Fruit fly (Drosophila melanogaster) whole organism, embryonic: ENCODE measurements around the gene Lcp65Ad.

Source experiments
- Atf-2 ChIP-seq: fragments of 200-800 bp; sonication (Bioruptor generic); optimal IDR thresholded peaks from 2 replicates; lab custom pipeline; 2016; ENCODE audit warnings: missing biosample characterization, missing genetic modification characterization
- CG10462 ChIP-seq: fragments of 200-800 bp; sonication (Bioruptor generic); optimal IDR thresholded peaks from 2 replicates; lab custom pipeline; 2016; ENCODE audit warnings: missing biosample characterization, missing genetic modification characterization
- CG12104 ChIP-seq: fragments of 200-800 bp; sonication (Bioruptor generic); optimal IDR thresholded peaks from 3 replicates; lab custom pipeline; 2016; ENCODE audit warnings: missing biosample characterization, missing genetic modification characterization
- CG17612 ChIP-seq: fragments of 200-800 bp; sonication (Bioruptor generic); IDR thresholded peaks from 2 replicates; pipeline ENCODE4 v1.3.6; 2022; ENCODE audit warnings: missing biosample characterization, missing genetic modification characterization
- CG2199 ChIP-seq: fragments of 200-800 bp; sonication (Bioruptor generic); IDR thresholded peaks from 3 replicates; pipeline ENCODE4 v1.3.6; 2022; ENCODE audit warnings: missing biosample characterization, missing genetic modification characterization
- CG32772 ChIP-seq: fragments of 200-800 bp; sonication (Bioruptor generic); IDR thresholded peaks from 2 replicates; pipeline ENCODE4 v1.3.6; 2022; ENCODE audit warnings: missing biosample characterization, missing genetic modification characterization
- CG3726 ChIP-seq: fragments of 200-800 bp; sonication (Bioruptor generic); IDR thresholded peaks from 3 replicates; pipeline ENCODE4, ENCODE4 v1.3.6; 2022; ENCODE audit warnings: missing biosample characterization, missing genetic modification characterization
- CG3995 ChIP-seq: fragments of 200-800 bp; sonication (Bioruptor generic); optimal IDR thresholded peaks from 3 replicates; lab custom pipeline; 2016; ENCODE audit warnings: missing biosample characterization, missing genetic modification characterization
- CG4360 ChIP-seq: fragments of 200-800 bp; sonication (Bioruptor generic); IDR thresholded peaks from 2 replicates; pipeline ENCODE4 v1.3.6; 2022; ENCODE audit warnings: missing biosample characterization, missing genetic modification characterization
- CG4404 ChIP-seq: fragments of 200-800 bp; sonication (Bioruptor generic); IDR thresholded peaks from 2 replicates; pipeline ENCODE4 v1.3.6; 2022; ENCODE audit warnings: missing biosample characterization, missing genetic modification characterization
- CG4820 ChIP-seq: fragments of 200-800 bp; sonication (Bioruptor generic); optimal IDR thresholded peaks from 3 replicates; lab custom pipeline; 2016; ENCODE audit warnings: missing biosample characterization, missing genetic modification characterization
- CG7372 ChIP-seq: fragments of 200-800 bp; sonication (Bioruptor generic); IDR thresholded peaks from 2 replicates; pipeline ENCODE4 v1.3.6; 2022; ENCODE audit warnings: missing biosample characterization, missing genetic modification characterization
- CG7963 ChIP-seq: fragments of 200-800 bp; sonication (Bioruptor generic); IDR thresholded peaks from 3 replicates; pipeline ENCODE4 v1.3.6; 2022; ENCODE audit warnings: missing biosample characterization, missing genetic modification characterization; ENCODE audit not compliant: partially characterized antibody
- CG9215 ChIP-seq: fragments of 200-800 bp; sonication (Bioruptor generic); IDR thresholded peaks from 2 replicates; pipeline ENCODE4 v1.3.6; 2022; ENCODE audit warnings: missing biosample characterization, missing genetic modification characterization
- ERR ChIP-seq: fragments of 200-800 bp; sonication (Bioruptor generic); optimal IDR thresholded peaks from 2 replicates; lab custom pipeline; 2016; ENCODE audit warnings: missing biosample characterization, missing genetic modification characterization
- HmgZ ChIP-seq: fragments of 200-800 bp; sonication (Bioruptor generic); optimal IDR thresholded peaks from 2 replicates; lab custom pipeline; 2018; ENCODE audit warnings: missing biosample characterization, mild to moderate bottlenecking, missing genetic modification characterization
- MTF-1 ChIP-seq: fragments of 200-800 bp; sonication (Bioruptor generic); optimal IDR thresholded peaks from 2 replicates; lab custom pipeline; 2018; ENCODE audit warnings: missing biosample characterization, mild to moderate bottlenecking, missing genetic modification characterization, borderline replicate concordance
- Mrtf ChIP-seq: fragments of 200-800 bp; sonication (Bioruptor generic); IDR thresholded peaks from 3 replicates; pipeline ENCODE4 v1.3.6; 2022; ENCODE audit warnings: missing biosample characterization, missing genetic modification characterization
- NC2α ChIP-seq: fragments of 200-800 bp; sonication (Bioruptor generic); optimal IDR thresholded peaks from 2 replicates; lab custom pipeline; 2016; ENCODE audit warnings: missing biosample characterization, missing genetic modification characterization
- Nf-YC ChIP-seq: fragments of 200-800 bp; optimal IDR thresholded peaks from 3 replicates; lab custom pipeline; 2019; ENCODE audit warnings: missing biosample characterization, mild to moderate bottlenecking, missing genetic modification characterization, moderate library complexity
- PHDP ChIP-seq: fragments of 200-800 bp; sonication (Bioruptor generic); optimal IDR thresholded peaks from 3 replicates; lab custom pipeline; 2018; ENCODE audit warnings: missing biosample characterization, mild to moderate bottlenecking, missing genetic modification characterization, moderate library complexity
- Sry-β ChIP-seq: fragments of 200-800 bp; sonication (Bioruptor generic); optimal IDR thresholded peaks from 2 replicates; lab custom pipeline; 2018; ENCODE audit warnings: missing biosample characterization, mild to moderate bottlenecking, missing genetic modification characterization, moderate library complexity
- Sry-δ ChIP-seq: fragments of 200-800 bp; sonication (Bioruptor generic); optimal IDR thresholded peaks from 2 replicates; lab custom pipeline; 2016; ENCODE audit warnings: missing biosample characterization, missing genetic modification characterization
- abd-A ChIP-seq: fragments of 200-800 bp; sonication (Bioruptor generic); optimal IDR thresholded peaks from 3 replicates; lab custom pipeline; 2019; ENCODE audit warnings: missing biosample characterization, mild to moderate bottlenecking, missing genetic modification characterization, moderate library complexity
- ato ChIP-seq: fragments of 200-800 bp; sonication (Bioruptor generic); IDR thresholded peaks from 2 replicates; pipeline ENCODE4 v1.3.6; 2022; ENCODE audit warnings: missing biosample characterization, missing genetic modification characterization; ENCODE audit not compliant: partially characterized antibody
- cad ChIP-seq: fragments of >200 bp; optimal IDR thresholded peaks from 2 replicates; lab custom pipeline; 2017; ENCODE audit warnings: missing biosample characterization, missing genetic modification characterization
- chinmo ChIP-seq: fragments of 200-800 bp; sonication (Bioruptor generic); IDR thresholded peaks from 4 replicates; pipeline ENCODE4 v1.3.6; 2022; ENCODE audit warnings: missing biosample characterization, missing genetic modification characterization; ENCODE audit not compliant: partially characterized antibody
- chm ChIP-seq: fragments of 200-800 bp; sonication (Bioruptor generic); IDR thresholded peaks from 2 replicates; pipeline ENCODE4 v1.3.6; 2022; ENCODE audit warnings: missing biosample characterization, missing genetic modification characterization
- corto ChIP-seq: fragments of 200-800 bp; sonication (Bioruptor generic); optimal IDR thresholded peaks from 2 replicates; lab custom pipeline; 2016; ENCODE audit warnings: missing biosample characterization, mild to moderate bottlenecking, missing genetic modification characterization, moderate library complexity
- crol ChIP-seq: fragments of 200-800 bp; sonication (Bioruptor generic); IDR thresholded peaks from 2 replicates; pipeline ENCODE4 v1.3.6; 2022; ENCODE audit warnings: missing biosample characterization, missing genetic modification characterization
- fd96Cb ChIP-seq: fragments of 200-800 bp; sonication (Bioruptor generic); optimal IDR thresholded peaks from 2 replicates; lab custom pipeline; 2018; ENCODE audit warnings: missing biosample characterization, mild to moderate bottlenecking, missing genetic modification characterization, moderate library complexity
- grau ChIP-seq: fragments of 200-800 bp; optimal IDR thresholded peaks from 3 replicates; lab custom pipeline; 2019; ENCODE audit warnings: missing biosample characterization, mild to moderate bottlenecking, missing genetic modification characterization, moderate library complexity
- gro ChIP-seq: fragments of 200-800 bp; sonication (Bioruptor generic); optimal IDR thresholded peaks from 2 replicates; lab custom pipeline; 2016; ENCODE audit warnings: missing biosample characterization, missing genetic modification characterization
- h ChIP-seq: fragments of >200 bp; optimal IDR thresholded peaks from 2 replicates; lab custom pipeline; 2017
- jing ChIP-seq: fragments of 200-800 bp; sonication (Bioruptor generic); optimal IDR thresholded peaks from 2 replicates; lab custom pipeline; 2018; ENCODE audit warnings: missing biosample characterization, mild to moderate bottlenecking, missing genetic modification characterization
- luna ChIP-seq: fragments of 200-800 bp; sonication (Bioruptor generic); optimal IDR thresholded peaks from 2 replicates; lab custom pipeline; 2016; ENCODE audit warnings: missing biosample characterization, missing genetic modification characterization
- phol ChIP-seq: fragments of 200-800 bp; sonication (Bioruptor generic); optimal IDR thresholded peaks from 3 replicates; lab custom pipeline; 2018; ENCODE audit warnings: missing biosample characterization, mild to moderate bottlenecking, missing genetic modification characterization, moderate library complexity
- prd ChIP-seq, 3 experiments: fragments of >200 bp in 2 of 3; fragments of 200-800 bp in 1 of 3; sonication (Bioruptor generic) in 1 of 3; optimal IDR thresholded peaks in 2 of 3; IDR thresholded peaks in 1 of 3; 2 replicates in 2 of 3; 3 replicates in 1 of 3; pipeline versions ENCODE4 v1.3.6 to Lab custom; 2017 to 2022; ENCODE audit warnings: missing biosample characterization in 1 of 3, missing genetic modification characterization in 1 of 3
- rib ChIP-seq: fragments of 200-800 bp; sonication (Bioruptor generic); IDR thresholded peaks from 2 replicates; pipeline ENCODE4 v1.3.6; 2022; ENCODE audit warnings: missing biosample characterization, missing genetic modification characterization
- salm ChIP-seq: fragments of 200-800 bp; sonication (Bioruptor generic); optimal IDR thresholded peaks from 2 replicates; lab custom pipeline; 2018; ENCODE audit warnings: missing biosample characterization, mild to moderate bottlenecking, missing genetic modification characterization
- schlank ChIP-seq: fragments of 200-800 bp; sonication (Bioruptor generic); optimal IDR thresholded peaks from 2 replicates; lab custom pipeline; 2018; ENCODE audit warnings: missing biosample characterization, mild to moderate bottlenecking, missing genetic modification characterization
- sd ChIP-seq: fragments of 200-800 bp; sonication (Bioruptor generic); optimal IDR thresholded peaks from 3 replicates; lab custom pipeline; 2018; ENCODE audit warnings: missing biosample characterization, mild to moderate bottlenecking, missing genetic modification characterization, moderate library complexity
- shn ChIP-seq: fragments of 200-800 bp; sonication (Bioruptor generic); optimal IDR thresholded peaks from 3 replicates; lab custom pipeline; 2016; ENCODE audit warnings: missing biosample characterization, missing genetic modification characterization
- tup ChIP-seq: fragments of 200-800 bp; sonication (Bioruptor generic); optimal IDR thresholded peaks from 2 replicates; lab custom pipeline; 2016; ENCODE audit warnings: missing biosample characterization, mild to moderate bottlenecking, missing genetic modification characterization, moderate library complexity
- vvl ChIP-seq: fragments of 200-800 bp; sonication (Bioruptor generic); IDR thresholded peaks from 2 replicates; pipeline ENCODE4 v1.3.6; 2022; ENCODE audit warnings: missing biosample characterization, missing genetic modification characterization
- zfh1 ChIP-seq: fragments of 200-800 bp; sonication (Bioruptor generic); IDR thresholded peaks from 3 replicates; pipeline ENCODE4 v1.3.6; 2022; ENCODE audit warnings: missing biosample characterization, missing genetic modification characterization

The Lcp65Ad gene

DNA sequence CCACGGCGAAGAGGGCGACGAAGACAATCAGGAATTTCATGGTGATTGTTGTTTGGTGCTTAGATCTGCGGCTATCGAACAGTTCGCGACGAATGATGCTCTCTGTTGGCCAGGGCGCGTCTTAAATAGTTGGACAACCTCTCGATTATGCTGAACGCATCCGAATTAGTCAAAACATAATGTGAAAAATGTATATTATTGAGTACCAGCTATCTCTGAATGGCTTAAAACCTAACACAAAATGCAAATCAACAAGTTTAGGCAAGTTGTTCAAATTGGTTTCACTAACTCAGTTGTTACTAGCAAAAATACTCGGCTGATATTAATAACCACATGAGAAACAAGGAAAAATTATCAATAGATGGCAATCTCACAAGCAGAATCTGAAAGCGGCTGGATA is 8.0 kb upstream of the Lcp65Ad start, which contains the start of gene Lcp65Ag1:
TSS of gene Lcp65Ag1 (minus strand) at position 101 of the 400 bp plus-strand sequence.
- no peak for TF ChIP-seq h (lab: Kevin White, UChicago)
- TF ChIP-seq jing (GFP tag; lab: Kevin White, UChicago): no peak
- no peak for TF ChIP-seq CG12104 (GFP tag; lab: Kevin White, UChicago)
- TF ChIP-seq ato (GFP tag; lab: Robert Waterston, UW): no peak
- TF ChIP-seq NC2α: no peak
- no peak for TF ChIP-seq salm (tag; lab: Kevin White, UChicago)
- no peak for TF ChIP-seq CG3726
- TF ChIP-seq Atf-2 (GFP tag; lab: Kevin White, UChicago): no peak
- TF ChIP-seq crol (GFP tag; lab: Robert Waterston, UW): no peak
- no peak for TF ChIP-seq schlank (tag; lab: Kevin White, UChicago)
- TF ChIP-seq ERR (GFP tag; lab: Kevin White, UChicago): no peak
- TF ChIP-seq CG3995 (GFP tag; lab: Kevin White, UChicago): no peak

dm6 chr3L:6136691-6137090 is 6.5 kb upstream of the Lcp65Ad start, which contains the start of gene Lcp65Af:
Gene Lcp65Af, minus strand, starts transcription at chr3L:6136791.
- TF ChIP-seq CG32772 (GFP tag; lab: Robert Waterston, UW): no peak
- no peak for TF ChIP-seq zfh1 (GFP tag; lab: Robert Waterston, UW)
- no peak for TF ChIP-seq luna
- TF ChIP-seq CG2199 (GFP tag; lab: Robert Waterston, UW): no peak
- no peak for TF ChIP-seq CG7372 (GFP tag; lab: Robert Waterston, UW)
- no peak for TF ChIP-seq Nf-YC (tag; lab: Kevin White, UChicago)

- TF ChIP-seq gro (GFP tag; lab: Kevin White, UChicago): no peak
- TF ChIP-seq cad (GFP tag; lab: Kevin White, UChicago): no peak
- no peak for TF ChIP-seq ERR (GFP tag; lab: Kevin White, UChicago)
- TF ChIP-seq chm (GFP tag; lab: Robert Waterston, UW): no peak
- TF ChIP-seq grau (tag; lab: Kevin White, UChicago): no peak
- TF ChIP-seq CG32772 (GFP tag; lab: Robert Waterston, UW): no peak
- no peak for TF ChIP-seq NC2α
- TF ChIP-seq CG17612 (GFP tag; lab: Robert Waterston, UW): no peak
- TF ChIP-seq CG4820 (GFP tag; lab: Kevin White, UChicago): no peak
- TF ChIP-seq CG9215 (GFP tag; lab: Robert Waterston, UW): no peak
- TF ChIP-seq fd96Cb (tag; lab: Kevin White, UChicago): no peak
- TF ChIP-seq Sry-β (GFP tag; lab: Kevin White, UChicago): no peak
- TF ChIP-seq CG7963 (GFP tag; lab: Robert Waterston, UW): no peak
- no peak for TF ChIP-seq Mrtf
- no peak for TF ChIP-seq tup (GFP tag; lab: Kevin White, UChicago)
- no peak for TF ChIP-seq Sry-δ (GFP tag; lab: Kevin White, UChicago)
- no peak for TF ChIP-seq HmgZ (tag; lab: Kevin White, UChicago)
- TF ChIP-seq PHDP (tag; lab: Kevin White, UChicago): no peak
Measured at dm6 chr3L:6138018-6138417, 5.2 kb upstream of the Lcp65Ad start, which contains the start of gene Lcp65Ae. Gene Lcp65Ae, minus strand, starts transcription at chr3L:6138118.

DNA sequence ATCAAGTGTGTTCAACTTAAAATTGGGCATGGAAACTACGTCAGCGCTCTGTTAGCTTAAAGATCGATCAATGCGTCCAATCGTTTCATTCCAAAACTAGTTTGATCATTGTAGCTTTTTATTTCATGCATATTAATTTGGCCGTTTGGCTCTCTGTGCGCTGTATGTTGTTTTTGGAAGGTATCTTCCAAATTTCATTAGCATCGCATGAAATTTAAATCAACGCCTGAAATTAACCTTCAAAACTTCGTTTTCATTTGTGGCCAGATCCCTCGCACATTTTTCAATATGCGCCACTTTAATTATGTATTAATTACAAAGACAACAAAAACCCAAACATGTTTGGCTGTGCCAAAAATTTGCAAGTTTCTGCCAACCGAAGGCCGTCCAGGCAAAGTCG is 4.6 kb upstream of the Lcp65Ad start:
- TF ChIP-seq CG4404 (GFP tag; lab: Robert Waterston, UW) (no peak), prd (optimal IDR thresholded peaks at IDR 0.05; lab: Kevin White, UChicago) (no peak), prd (GFP tag; IDR thresholded peaks at IDR 0.05; lab: Robert Waterston, UW) (no peak), gro (GFP tag; lab: Kevin White, UChicago) (no peak), CG4360 (GFP tag; lab: Robert Waterston, UW) (no peak), MTF-1 (GFP tag; lab: Kevin White, UChicago) (no peak), rib (GFP tag; lab: Robert Waterston, UW) (peak; percentile 51; the same call in 1 of the 2 replicates), corto (GFP tag; lab: Kevin White, UChicago) (no peak), CG10462 (GFP tag; lab: Kevin White, UChicago) (no peak), phol (no peak), vvl (GFP tag; lab: Robert Waterston, UW) (peak; percentile 76), sd (tag; lab: Kevin White, UChicago) (peak; percentile 51), abd-A (tag; lab: Kevin White, UChicago) (peak; percentile 62), shn (GFP tag; lab: Kevin White, UChicago) (no peak), chinmo (peak; percentile 79; the same call in 3 of the 4 replicates)
